Worm (Caenorhabditis elegans): ENCODE measurements around the gene B0035.15.

B0035.15 gene

ce11 chrIV:11319884-11320362 lies 21.9 kb upstream of the B0035.15 start, which contains the start of gene B0035.18:
Gene B0035.18 (plus strand): TSS chrIV:11320312.
- no peak for TF ChIP-seq aly-2 (tag; optimal IDR thresholded peaks at IDR 0.05)
- no peak for TF ChIP-seq alr-1 (tag; optimal IDR thresholded peaks at IDR 0.05)
- TF ChIP-seq blmp-1 (tag; optimal IDR thresholded peaks at IDR 0.05; ENCODE audit: insufficient read depth) = no peak
- no peak for TF ChIP-seq zag-1 (tag; optimal IDR thresholded peaks at IDR 0.05)
- no peak for TF ChIP-seq nhr-25 (tag; optimal IDR thresholded peaks at IDR 0.05)
- no peak for TF ChIP-seq ama-1 (optimal IDR thresholded peaks at IDR 0.05)
- no peak for TF ChIP-seq sma-9 (GFP tag; optimal IDR thresholded peaks at IDR 0.05)
- TF ChIP-seq sma-9 (tag; optimal IDR thresholded peaks at IDR 0.05) = no peak
- TF ChIP-seq nhr-77 (tag; optimal IDR thresholded peaks at IDR 0.05) = no peak
- no peak for TF ChIP-seq gmeb-1 (tag; optimal IDR thresholded peaks at IDR 0.05)
- TF ChIP-seq nhr-23 (tag; optimal IDR thresholded peaks at IDR 0.05) = no peak
- TF ChIP-seq peb-1 (tag; optimal IDR thresholded peaks at IDR 0.05) = no peak
- no peak for TF ChIP-seq skn-1 (tag; optimal IDR thresholded peaks at IDR 0.05)
- no peak for TF ChIP-seq dmd-4 (tag; optimal IDR thresholded peaks at IDR 0.05)
- TF ChIP-seq nhr-237 (tag; optimal IDR thresholded peaks at IDR 0.05) = no peak

- no peak for TF ChIP-seq nhr-12 (tag; optimal IDR thresholded peaks at IDR 0.05)
- no peak for TF ChIP-seq crh-2 (tag; optimal IDR thresholded peaks at IDR 0.05)
- no peak for TF ChIP-seq unc-62 (GFP tag; optimal IDR thresholded peaks at IDR 0.05)
- no peak for TF ChIP-seq nhr-6 (tag; optimal IDR thresholded peaks at IDR 0.05)
- no peak for TF ChIP-seq C34F6.9 (tag; optimal IDR thresholded peaks at IDR 0.05)
- no peak for TF ChIP-seq ZK546.5 (tag; optimal IDR thresholded peaks at IDR 0.05)
- no peak for TF ChIP-seq blmp-1 (tag; optimal IDR thresholded peaks at IDR 0.05; ENCODE audit: insufficient read depth)
- TF ChIP-seq sem-4 (tag; optimal IDR thresholded peaks at IDR 0.05) = no peak
- no peak for TF ChIP-seq ama-1 (optimal IDR thresholded peaks at IDR 0.05)
Observed at ce11 chrIV:11317119-11317518, 19.1 kb upstream of the B0035.15 start, which contains the start of gene gspd-1. Gene gspd-1 (plus strand): TSS chrIV:11317419.

ce11 chrIV:11316640-11317039 lies 18.6 kb upstream of the B0035.15 start:
- TF ChIP-seq nhr-6 (tag; optimal IDR thresholded peaks at IDR 0.05) = no peak
- no peak for TF ChIP-seq alr-1 (tag; optimal IDR thresholded peaks at IDR 0.05)
- no peak for TF ChIP-seq nhr-10 (tag; optimal IDR thresholded peaks at IDR 0.05)
- no peak for TF ChIP-seq ztf-1 (GFP tag; conservative IDR thresholded peaks at IDR 0.05)
- TF ChIP-seq zag-1 (tag; optimal IDR thresholded peaks at IDR 0.05) = no peak
- no peak for TF ChIP-seq C34F6.9 (tag; optimal IDR thresholded peaks at IDR 0.05)
- no peak for TF ChIP-seq aly-2 (tag; optimal IDR thresholded peaks at IDR 0.05)
- TF ChIP-seq R02D3.7 (tag; optimal IDR thresholded peaks at IDR 0.05) = no peak
- TF ChIP-seq snpc-4 (tag; optimal IDR thresholded peaks at IDR 0.05) = no peak
- no peak for TF ChIP-seq unc-39 (tag; optimal IDR thresholded peaks at IDR 0.05)
- TF ChIP-seq skn-1 (tag; optimal IDR thresholded peaks at IDR 0.05) = no peak
- TF ChIP-seq lin-39 (tag; optimal IDR thresholded peaks at IDR 0.05) = no peak

ce11 chrIV:11316106-11316505 lies 18.1 kb upstream of the B0035.15 start:
- TF ChIP-seq nhr-6 (tag; optimal IDR thresholded peaks at IDR 0.05) = no peak
- no peak for TF ChIP-seq mab-5 (tag; optimal IDR thresholded peaks at IDR 0.05)
- no peak for TF ChIP-seq nhr-21 (tag; optimal IDR thresholded peaks at IDR 0.05)
- peak in 1 of 2 experiments; percentile 0 for TF ChIP-seq lsy-2 (tag; optimal IDR thresholded peaks at IDR 0.05)
- no peak for TF ChIP-seq sem-4 (tag; optimal IDR thresholded peaks at IDR 0.05)
- no peak for TF ChIP-seq dmd-4 (tag; optimal IDR thresholded peaks at IDR 0.05)
- TF ChIP-seq snpc-4 (tag; optimal IDR thresholded peaks at IDR 0.05) = no peak
- no peak for TF ChIP-seq nhr-25 (tag; optimal IDR thresholded peaks at IDR 0.05)

DNA sequence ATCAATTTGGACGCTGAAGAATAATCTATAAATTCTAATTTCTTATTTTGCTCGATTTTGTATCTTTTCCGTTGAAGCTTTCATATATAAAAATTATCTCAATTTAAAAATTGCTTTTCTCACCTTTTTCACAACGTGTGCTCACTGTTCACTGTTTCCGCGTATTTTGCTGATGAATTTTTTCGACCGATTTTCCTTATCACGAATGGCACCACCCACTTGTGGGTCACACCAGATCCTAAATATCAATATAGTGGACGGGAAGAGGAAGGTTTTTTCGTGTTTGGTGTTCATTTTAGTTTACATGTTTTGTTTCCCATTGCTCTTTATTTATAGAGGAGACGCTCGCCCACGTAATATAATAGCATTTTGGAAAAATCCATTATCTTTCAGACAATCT lies 17.6 kb upstream of the B0035.15 start:
- TF ChIP-seq ceh-16 (tag; optimal IDR thresholded peaks at IDR 0.05) (no peak), egl-27 (tag; optimal IDR thresholded peaks at IDR 0.05) (no peak), nhr-10 (tag; optimal IDR thresholded peaks at IDR 0.05) (no peak), snpc-4 (tag; optimal IDR thresholded peaks at IDR 0.05) (no peak), nhr-11 (tag; optimal IDR thresholded peaks at IDR 0.05) (no peak), Y55F3AM.14 (GFP tag; optimal IDR thresholded peaks at IDR 0.05) (no peak), skn-1 (tag; optimal IDR thresholded peaks at IDR 0.05) (no peak), peb-1 (tag; optimal IDR thresholded peaks at IDR 0.05) (no peak), aly-2 (tag; optimal IDR thresholded peaks at IDR 0.05) (no peak), F13H6.1 (tag; optimal IDR thresholded peaks at IDR 0.05) (no peak), ztf-11 (tag; optimal IDR thresholded peaks at IDR 0.05) (no peak), nhr-21 (tag; optimal IDR thresholded peaks at IDR 0.05) (no peak), nhr-23 (tag; optimal IDR thresholded peaks at IDR 0.05) (no peak), ZK546.5 (tag; optimal IDR thresholded peaks at IDR 0.05) (no peak), elt-1 (tag; optimal IDR thresholded peaks at IDR 0.05) (no peak)

Data from whole organism, L2 larva.